Fruit fly (Drosophila melanogaster): Measurements from ENCODE around the gene CG14115.
A peak's percentile ranks its signal among the peaks of the same experiment; 100 is the strongest.

CG14115 gene

dm6 chr3L:13022160-13022853 lies 38.9 kb downstream of the CG14115 start, which contains the start of gene Adk2 (continued):
- peak; percentile 2 for TF ChIP-seq MTF-1 (GFP tag; optimal IDR thresholded peaks at IDR 0.05; ENCODE audit: borderline replicate concordance)
- TF ChIP-seq CG8765 (GFP tag; IDR thresholded peaks at IDR 0.05), result no peak
- no peak for TF ChIP-seq CG3065 (GFP tag; optimal IDR thresholded peaks at IDR 0.05)
- TF ChIP-seq Aef1 (GFP tag; IDR thresholded peaks at IDR 0.05), result peak; percentile 40; the same call in 2 of the 3 replicates
- TF ChIP-seq oc (tag; optimal IDR thresholded peaks at IDR 0.05), result no peak
- peak; percentile 34 for TF ChIP-seq CG7987 (GFP tag; optimal IDR thresholded peaks at IDR 0.05)
- no peak for TF ChIP-seq trh (GFP tag; optimal IDR thresholded peaks at IDR 0.05)
- TF ChIP-seq CG13287 (GFP tag; IDR thresholded peaks at IDR 0.05; ENCODE audit: partially characterized antibody), result no peak; the same call in 1 of the 2 replicates
- peak; percentile 18 for TF ChIP-seq gcm (GFP tag; optimal IDR thresholded peaks at IDR 0.05)
- 0 out of 3 replicates have a peak, but pooled peaks have one; percentile 19 for TF ChIP-seq CG2199 (GFP tag; IDR thresholded peaks at IDR 0.05)
- no peak for TF ChIP-seq bsh (GFP tag; optimal IDR thresholded peaks at IDR 0.05)
- TF ChIP-seq Lim3 (GFP tag; IDR thresholded peaks at IDR 0.05), result no peak
- no peak for TF ChIP-seq CG12942 (GFP tag; optimal IDR thresholded peaks at IDR 0.05)
- no peak for TF ChIP-seq CG11085 (GFP tag; IDR thresholded peaks at IDR 0.05)
- no peak for TF ChIP-seq Doc2 (GFP tag; IDR thresholded peaks at IDR 0.05)
- TF ChIP-seq Myb (GFP tag; optimal IDR thresholded peaks at IDR 0.05), result no peak
- no peak for TF ChIP-seq en (GFP tag; optimal IDR thresholded peaks at IDR 0.05)
- TF ChIP-seq wek (GFP tag; optimal IDR thresholded peaks at IDR 0.05), result no peak
- no peak for TF ChIP-seq CG13123 (GFP tag; optimal IDR thresholded peaks at IDR 0.05)
- no peak for TF ChIP-seq CG3281 (GFP tag; optimal IDR thresholded peaks at IDR 0.05)
- TF ChIP-seq Bgb (GFP tag; IDR thresholded peaks at IDR 0.05; ENCODE audit: partially characterized antibody), result peak; percentile 53
- TF ChIP-seq CG17359 (tag; optimal IDR thresholded peaks at IDR 0.05), result no peak
- no peak for TF ChIP-seq chm (GFP tag; IDR thresholded peaks at IDR 0.05)
- peak; percentile 75 for TF ChIP-seq CG8924 (tag; optimal IDR thresholded peaks at IDR 0.05)
- no peak for TF ChIP-seq fd3F (GFP tag; optimal IDR thresholded peaks at IDR 0.05)
- TF ChIP-seq CG12071 (GFP tag; optimal IDR thresholded peaks at IDR 0.05), result no peak
- peak; percentile 23 for TF ChIP-seq HLH54F (GFP tag; optimal IDR thresholded peaks at IDR 0.05)
- peak; percentile 11; the same call in 1 of the 2 replicates for TF ChIP-seq esg (GFP tag; conservative IDR thresholded peaks at IDR 0.05)
- no peak for TF ChIP-seq CG13775 (GFP tag; optimal IDR thresholded peaks at IDR 0.05)
- TF ChIP-seq ems (GFP tag; optimal IDR thresholded peaks at IDR 0.05), result peak; percentile 20
- no peak for TF ChIP-seq run (tag; optimal IDR thresholded peaks at IDR 0.05)
- TF ChIP-seq NC2α (GFP tag; optimal IDR thresholded peaks at IDR 0.05), result no peak
- 0 out of 3 replicates have a peak, but pooled peaks have one; percentile 25 for TF ChIP-seq ase (GFP tag; IDR thresholded peaks at IDR 0.05)
- no peak for TF ChIP-seq Hand (GFP tag; optimal IDR thresholded peaks at IDR 0.05)
- 0 out of 2 replicates have a peak, but pooled peaks have one; percentile 48 for TF ChIP-seq bbx (GFP tag; IDR thresholded peaks at IDR 0.05; ENCODE audit: partially characterized antibody)
- TF ChIP-seq Oli (tag; optimal IDR thresholded peaks at IDR 0.05), result no peak
- no peak for TF ChIP-seq mam (GFP tag; optimal IDR thresholded peaks at IDR 0.05)
- no peak for TF ChIP-seq CG10462 (GFP tag; optimal IDR thresholded peaks at IDR 0.05)
- no peak for TF ChIP-seq NC2β (GFP tag; optimal IDR thresholded peaks at IDR 0.05)
- TF ChIP-seq so (GFP tag; IDR thresholded peaks at IDR 0.05), result 0 out of 3 replicates have a peak, but pooled peaks have one; percentile 34
- peak; percentile 79 for TF ChIP-seq gfzf (GFP tag; optimal IDR thresholded peaks at IDR 0.05)
- TF ChIP-seq Dp (GFP tag; optimal IDR thresholded peaks at IDR 0.05), result peak; percentile 16
- no peak for TF ChIP-seq chif (GFP tag; optimal IDR thresholded peaks at IDR 0.05)
- no peak for TF ChIP-seq Bdp1 (GFP tag; optimal IDR thresholded peaks at IDR 0.05)
- TF ChIP-seq D (optimal IDR thresholded peaks at IDR 0.05), result no peak
- TF ChIP-seq D (GFP tag; optimal IDR thresholded peaks at IDR 0.05), result no peak
- no peak for TF ChIP-seq CG9437 (GFP tag; optimal IDR thresholded peaks at IDR 0.05)
- no peak for TF ChIP-seq CG3163 (GFP tag; optimal IDR thresholded peaks at IDR 0.05)
- no peak for TF ChIP-seq PHDP (tag; optimal IDR thresholded peaks at IDR 0.05)
- no peak for TF ChIP-seq CG18262 (tag; optimal IDR thresholded peaks at IDR 0.05)
